Worm (Caenorhabditis elegans) whole organism, early embryonic: ENCODE measurements around the gene T16G12.8.

Experiments used
- B0310.2 ChIP-seq: sonication (generic microtip); optimal IDR thresholded peaks from 2 replicates; lab custom pipeline; 2016; ENCODE audit warnings: mild to moderate bottlenecking, missing genetic modification characterization, missing compliant biosample characterization
- F13C5.2 ChIP-seq: sonication (generic microtip); optimal IDR thresholded peaks from 2 replicates; lab custom pipeline; 2017; ENCODE audit warnings: mild to moderate bottlenecking, missing genetic modification characterization, inconsistent platforms, missing compliant biosample characterization
- aly-1 ChIP-seq: sonication (generic microtip); optimal IDR thresholded peaks from 2 replicates; lab custom pipeline; 2016; ENCODE audit warnings: missing genetic modification characterization, missing compliant biosample characterization
- ama-1 ChIP-seq: fragments of 150-350 bp; optimal IDR thresholded peaks from 2 replicates; lab custom pipeline; 2014
- ceh-13 ChIP-seq: fragments of 200-800 bp; sonication (Bioruptor generic); optimal IDR thresholded peaks from 2 replicates; lab custom pipeline; 2018; ENCODE audit warnings: mild to moderate bottlenecking, missing genetic modification characterization, missing compliant biosample characterization
- ceh-36 ChIP-seq: sonication (generic microtip); optimal IDR thresholded peaks from 2 replicates; lab custom pipeline; 2016; ENCODE audit warnings: missing genetic modification characterization, inconsistent platforms, missing compliant biosample characterization
- ets-7 ChIP-seq: sonication (generic microtip); optimal IDR thresholded peaks from 2 replicates; lab custom pipeline; 2016; ENCODE audit warnings: missing genotype, missing genetic modification characterization, missing compliant biosample characterization
- flt-1 ChIP-seq: fragments of 200-800 bp; sonication (Bioruptor generic); IDR thresholded peaks from 2 replicates; pipeline ENCODE4 v1.3.6; 2022; ENCODE audit warnings: missing genetic modification characterization, missing compliant biosample characterization
- hmbx-1 ChIP-seq: sonication (generic microtip); optimal IDR thresholded peaks from 2 replicates; lab custom pipeline; 2016; ENCODE audit warnings: mild to moderate bottlenecking, missing genetic modification characterization, missing compliant biosample characterization
- hmg-4 ChIP-seq: fragments of 200-800 bp; sonication (Bioruptor generic); optimal IDR thresholded peaks from 2 replicates; lab custom pipeline; 2018; ENCODE audit warnings: mild to moderate bottlenecking, missing genetic modification characterization, missing compliant biosample characterization
- hnd-1 ChIP-seq: sonication (generic microtip); optimal IDR thresholded peaks from 2 replicates; lab custom pipeline; 2016; ENCODE audit warnings: missing genetic modification characterization, missing compliant biosample characterization
- pes-1 ChIP-seq: fragments of 200-800 bp; sonication (Bioruptor generic); IDR thresholded peaks from 2 replicates; pipeline ENCODE4 v1.3.6; 2022; ENCODE audit warnings: missing genetic modification reagents, missing genetic modification characterization, missing compliant biosample characterization
- scrt-1 ChIP-seq: fragments of 200-800 bp; sonication (Bioruptor generic); IDR thresholded peaks from 2 replicates; pipeline ENCODE4 v1.3.6; 2022; ENCODE audit warnings: missing genetic modification characterization, missing compliant biosample characterization
- sea-1 ChIP-seq: fragments of 200-800 bp; sonication (Bioruptor generic); conservative IDR thresholded peaks from 2 replicates; pipeline ENCODE4 v1.3.6; 2022; ENCODE audit warnings: missing genetic modification characterization, missing compliant biosample characterization
- tbx-11 ChIP-seq: fragments of 200-800 bp; sonication (Bioruptor generic); IDR thresholded peaks from 2 replicates; pipeline ENCODE4 v1.3.6; 2022; ENCODE audit warnings: missing genetic modification characterization, missing compliant biosample characterization
- tbx-37 ChIP-seq: fragments of 200-800 bp; sonication (Bioruptor generic); conservative IDR thresholded peaks from 2 replicates; pipeline ENCODE4 v1.3.6; 2022; ENCODE audit warnings: missing genetic modification reagents, missing genetic modification characterization, missing compliant biosample characterization
- tra-4 ChIP-seq: sonication (generic microtip); optimal IDR thresholded peaks from 2 replicates; lab custom pipeline; 2017; ENCODE audit warnings: missing genetic modification characterization, missing compliant biosample characterization

T16G12.8 gene

ce11 chrIII:10078151-10078550 lies 19.0 kb downstream of the T16G12.8 start, which contains the start of gene T16G12.9:
T16G12.9 (minus strand) TSS chrIII:10078251.
- no peak for TF ChIP-seq pes-1 (GFP tag; lab: Robert Waterston, UW)

ce11 chrIII:10078784-10079183 lies 19.7 kb downstream of the T16G12.8 start:
- TF ChIP-seq ets-7 (tag; lab: Kevin White, UChicago), result no peak

- TF ChIP-seq ceh-13, result no peak
- TF ChIP-seq hmg-4 (GFP tag; lab: Kevin White, UChicago), result no peak
- TF ChIP-seq tra-4 (tag; lab: Kevin White, UChicago), result no peak
- TF ChIP-seq tbx-37 (GFP tag; lab: Robert Waterston, UW), result no peak
- no peak for TF ChIP-seq ets-7 (tag; lab: Kevin White, UChicago)
- TF ChIP-seq aly-1 (tag; lab: Kevin White, UChicago), result no peak
- no peak for TF ChIP-seq hmbx-1 (tag; lab: Kevin White, UChicago)
- no peak for TF ChIP-seq F13C5.2 (tag; lab: Kevin White, UChicago)
- no peak for TF ChIP-seq hnd-1 (tag; lab: Kevin White, UChicago)
- no peak for TF ChIP-seq scrt-1 (GFP tag; lab: Robert Waterston, UW)
- TF ChIP-seq ceh-36 (tag; lab: Kevin White, UChicago), result no peak
- no peak for TF ChIP-seq pes-1 (GFP tag; lab: Robert Waterston, UW)
- TF ChIP-seq flt-1, result no peak
- TF ChIP-seq ama-1 (lab: Kevin White, UChicago), result no peak
- TF ChIP-seq tbx-11 (GFP tag; lab: Robert Waterston, UW), result no peak
- no peak for TF ChIP-seq sea-1 (GFP tag; lab: Robert Waterston, UW)
- no peak for TF ChIP-seq B0310.2 (tag; lab: Kevin White, UChicago)
Measured at ce11 chrIII:10083242-10083641, 24.1 kb downstream of the T16G12.8 start, which contains the start of gene T16H12.3. T16H12.3 (minus strand) TSS chrIII:10083292.

- TF ChIP-seq aly-1 (tag; lab: Kevin White, UChicago), result no peak
- no peak for TF ChIP-seq ama-1 (lab: Kevin White, UChicago)
- TF ChIP-seq pes-1 (GFP tag; lab: Robert Waterston, UW), result no peak
- TF ChIP-seq hmbx-1 (tag; lab: Kevin White, UChicago), result no peak
Measured at ce11 chrIII:10085103-10085502, 26.0 kb downstream of the T16G12.8 start, which contains the start of gene T16H12.13. T16H12.13 (plus strand) TSS chrIII:10085403.

- no peak for TF ChIP-seq F13C5.2 (tag; lab: Kevin White, UChicago)
- TF ChIP-seq tbx-11 (GFP tag; lab: Robert Waterston, UW), result no peak
- TF ChIP-seq pes-1 (GFP tag; lab: Robert Waterston, UW), result no peak
- TF ChIP-seq hnd-1 (tag; lab: Kevin White, UChicago), result no peak
- TF ChIP-seq tbx-37 (GFP tag; lab: Robert Waterston, UW), result no peak
- TF ChIP-seq B0310.2 (tag; lab: Kevin White, UChicago), result no peak
- TF ChIP-seq hmg-4 (GFP tag; lab: Kevin White, UChicago), result no peak
Measured at ce11 chrIII:10085574-10085973, 26.5 kb downstream of the T16G12.8 start.

ce11 chrIII:10085983-10086382 lies 26.9 kb downstream of the T16G12.8 start, which contains the start of gene T16H12.2:
T16H12.2 (plus strand) TSS chrIII:10086283.
- no peak for TF ChIP-seq tbx-11 (GFP tag; lab: Robert Waterston, UW)
- no peak for TF ChIP-seq tbx-37 (GFP tag; lab: Robert Waterston, UW)
- TF ChIP-seq pes-1 (GFP tag; lab: Robert Waterston, UW), result no peak
- no peak for TF ChIP-seq hnd-1 (tag; lab: Kevin White, UChicago)
- TF ChIP-seq hmbx-1 (tag; lab: Kevin White, UChicago), result no peak
- TF ChIP-seq ceh-13, result no peak
- no peak for TF ChIP-seq flt-1
- TF ChIP-seq ets-7 (tag; lab: Kevin White, UChicago), result no peak
- TF ChIP-seq aly-1 (tag; lab: Kevin White, UChicago), result no peak
- TF ChIP-seq hmg-4 (GFP tag; lab: Kevin White, UChicago), result no peak

- TF ChIP-seq ceh-36 (tag; lab: Kevin White, UChicago), result no peak
- no peak for TF ChIP-seq tbx-11 (GFP tag; lab: Robert Waterston, UW)
- TF ChIP-seq hmbx-1 (tag; lab: Kevin White, UChicago), result no peak
- no peak for TF ChIP-seq pes-1 (GFP tag; lab: Robert Waterston, UW)
- TF ChIP-seq B0310.2 (tag; lab: Kevin White, UChicago), result no peak
- TF ChIP-seq tra-4 (tag; lab: Kevin White, UChicago), result no peak
- no peak for TF ChIP-seq aly-1 (tag; lab: Kevin White, UChicago)
- no peak for TF ChIP-seq flt-1
- no peak for TF ChIP-seq tbx-37 (GFP tag; lab: Robert Waterston, UW)
Measured at ce11 chrIII:10088508-10088981, 29.4 kb downstream of the T16G12.8 start, which contains the start of gene hal-2. hal-2 (minus strand) TSS chrIII:10088931.

ce11 chrIII:10090685-10091084 lies 31.6 kb downstream of the T16G12.8 start, which contains the start of gene gtf-2H2C:
gtf-2H2C (minus strand) TSS chrIII:10090785.
- TF ChIP-seq hmg-4 (GFP tag; lab: Kevin White, UChicago) (no peak), tbx-11 (GFP tag; lab: Robert Waterston, UW) (no peak), sea-1 (GFP tag; lab: Robert Waterston, UW) (no peak), flt-1 (no peak), tbx-37 (GFP tag; lab: Robert Waterston, UW) (no peak), F13C5.2 (tag; lab: Kevin White, UChicago) (no peak), ceh-13 (no peak), pes-1 (GFP tag; lab: Robert Waterston, UW) (no peak), hmbx-1 (tag; lab: Kevin White, UChicago) (no peak), ama-1 (lab: Kevin White, UChicago) (no peak), ets-7 (tag; lab: Kevin White, UChicago) (no peak), B0310.2 (tag; lab: Kevin White, UChicago) (no peak), ceh-36 (tag; lab: Kevin White, UChicago) (no peak), tra-4 (tag; lab: Kevin White, UChicago) (no peak), hnd-1 (tag; lab: Kevin White, UChicago) (no peak), aly-1 (tag; lab: Kevin White, UChicago) (no peak), scrt-1 (GFP tag; lab: Robert Waterston, UW) (no peak)
